Fruit fly (Drosophila melanogaster) whole organism, adult: Measurements from ENCODE around the gene CG1265.

Experiments used
- CG11617 ChIP-seq: fragments of 200-800 bp; sonication (Bioruptor generic); optimal IDR thresholded peaks from 2 replicates; lab custom pipeline; 2017; ENCODE audit warnings: mild to moderate bottlenecking, missing biosample characterization, missing genetic modification reagents, missing genetic modification characterization
- CG12768 ChIP-seq: fragments of 200-800 bp; sonication (Bioruptor generic); optimal IDR thresholded peaks from 2 replicates; lab custom pipeline; 2017; ENCODE audit warnings: missing biosample characterization, missing genetic modification characterization, mild to moderate bottlenecking, moderate library complexity, missing genetic modification reagents
- CG14711 ChIP-seq: fragments of 200-800 bp; sonication (Bioruptor generic); optimal IDR thresholded peaks from 2 replicates; lab custom pipeline; 2018; ENCODE audit warnings: missing biosample characterization, mild to moderate bottlenecking, missing genetic modification characterization, moderate library complexity
- CG1620 ChIP-seq: fragments of 200-800 bp; sonication (Bioruptor generic); optimal IDR thresholded peaks from 2 replicates; lab custom pipeline; 2016; ENCODE audit warnings: missing biosample characterization, missing genetic modification characterization
- CG33017 ChIP-seq: fragments of 200-800 bp; sonication (Bioruptor generic); optimal IDR thresholded peaks from 2 replicates; lab custom pipeline; 2018; ENCODE audit warnings: missing biosample characterization, mild to moderate bottlenecking, missing genetic modification characterization, moderate library complexity
- CG5204 ChIP-seq: fragments of 200-800 bp; sonication (Bioruptor generic); optimal IDR thresholded peaks from 2 replicates; lab custom pipeline; 2016; ENCODE audit warnings: missing biosample characterization, missing genetic modification characterization
- CG7045 ChIP-seq: fragments of 200-800 bp; sonication (Bioruptor generic); optimal IDR thresholded peaks from 2 replicates; lab custom pipeline; 2017; ENCODE audit warnings: missing biosample characterization, mild to moderate bottlenecking, missing genetic modification characterization
- CG7101 ChIP-seq: fragments of 200-800 bp; sonication (Bioruptor generic); optimal IDR thresholded peaks from 2 replicates; lab custom pipeline; 2018; ENCODE audit warnings: missing biosample characterization, mild to moderate bottlenecking, missing genetic modification characterization, moderate library complexity
- Clk ChIP-seq: fragments of 200-800 bp; sonication (Bioruptor generic); optimal IDR thresholded peaks from 2 replicates; lab custom pipeline; 2017; ENCODE audit warnings: missing biosample characterization, missing genetic modification characterization
- Crg-1 ChIP-seq: fragments of 200-800 bp; sonication (Bioruptor generic); optimal IDR thresholded peaks from 2 replicates; lab custom pipeline; 2016; ENCODE audit warnings: missing biosample characterization, missing genetic modification characterization
- Hr96 ChIP-seq: fragments of 200-800 bp; sonication (Bioruptor generic); optimal IDR thresholded peaks from 2 replicates; lab custom pipeline; 2016; ENCODE audit warnings: missing biosample characterization, missing genetic modification characterization
- Mnt ChIP-seq: fragments of 200-800 bp; sonication (Bioruptor generic); optimal IDR thresholded peaks from 2 replicates; lab custom pipeline; 2016; ENCODE audit warnings: missing biosample characterization, mild to moderate bottlenecking, missing genetic modification characterization
- bab1 ChIP-seq: fragments of 200-800 bp; sonication (Bioruptor generic); optimal IDR thresholded peaks from 3 replicates; lab custom pipeline; 2019; ENCODE audit warnings: missing biosample characterization, mild to moderate bottlenecking, missing genetic modification characterization, moderate library complexity
- cic ChIP-seq: fragments of 200-800 bp; sonication (Bioruptor generic); optimal IDR thresholded peaks from 2 replicates; lab custom pipeline; 2017; ENCODE audit warnings: missing biosample characterization, mild to moderate bottlenecking, missing genetic modification characterization, moderate library complexity
- cnc ChIP-seq, 2 experiments: fragments of >200 bp; optimal IDR thresholded peaks; 2 replicates each; lab custom pipeline; 2017
- kay ChIP-seq: fragments of 200-800 bp; sonication (Bioruptor generic); peaks from one replicate; lab custom pipeline; 2016; ENCODE audit warnings: missing biosample characterization, missing genetic modification characterization, borderline replicate concordance
- ovo ChIP-seq: fragments of 200-800 bp; sonication (Bioruptor generic); optimal IDR thresholded peaks from 2 replicates; lab custom pipeline; 2016; ENCODE audit warnings: missing biosample characterization, missing genetic modification characterization
- pad ChIP-seq: fragments of 200-800 bp; sonication (Bioruptor generic); optimal IDR thresholded peaks from 3 replicates; lab custom pipeline; 2017; ENCODE audit warnings: missing biosample characterization, missing genetic modification characterization, mild to moderate bottlenecking, moderate library complexity, missing genetic modification reagents
- tj ChIP-seq: fragments of 200-800 bp; sonication (Bioruptor generic); optimal IDR thresholded peaks from 3 replicates; lab custom pipeline; 2017; ENCODE audit warnings: missing biosample characterization, mild to moderate bottlenecking, missing genetic modification characterization, moderate library complexity
- toe ChIP-seq: fragments of 200-800 bp; sonication (Bioruptor generic); optimal IDR thresholded peaks from 2 replicates; lab custom pipeline; 2016; ENCODE audit warnings: missing biosample characterization, missing genetic modification characterization

The CG1265 gene

DNA sequence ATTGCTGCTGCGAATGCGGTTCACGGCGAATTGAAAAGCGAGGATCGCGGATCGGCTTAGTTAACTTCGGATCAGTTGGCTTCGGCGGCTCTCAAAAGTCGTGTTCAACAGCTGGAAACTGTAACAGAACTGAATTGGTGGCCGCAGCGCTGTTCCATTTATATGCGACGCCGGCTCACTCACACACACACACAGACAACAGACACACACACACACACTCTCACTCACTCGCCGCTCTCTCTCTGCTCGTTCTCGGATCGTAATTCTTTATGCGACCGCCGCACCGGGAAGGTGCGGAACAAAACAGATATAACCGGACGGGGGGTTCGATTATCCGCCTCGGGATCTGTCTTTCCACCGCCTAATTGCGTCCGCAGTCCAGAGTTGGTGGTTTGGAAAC is 27.4 kb upstream of the CG1265 start, which contains the start of gene CG46460:
Gene CG46460, minus strand, starts transcription at position 139 of the 400 bp plus-strand sequence.
- peak; percentile 25 for TF ChIP-seq tj (GFP tag; lab: Kevin White, UChicago)
- no peak for TF ChIP-seq CG5204
- TF ChIP-seq Crg-1 (GFP tag; lab: Kevin White, UChicago), result no peak
- peak; percentile 15 for TF ChIP-seq Clk (GFP tag; lab: Kevin White, UChicago)
- peak; percentile 18 for TF ChIP-seq cic
- peak; percentile 48 for TF ChIP-seq Hr96 (GFP tag; lab: Kevin White, UChicago)
- peak; percentile 3 for TF ChIP-seq bab1 (GFP tag; lab: Kevin White, UChicago)

DNA sequence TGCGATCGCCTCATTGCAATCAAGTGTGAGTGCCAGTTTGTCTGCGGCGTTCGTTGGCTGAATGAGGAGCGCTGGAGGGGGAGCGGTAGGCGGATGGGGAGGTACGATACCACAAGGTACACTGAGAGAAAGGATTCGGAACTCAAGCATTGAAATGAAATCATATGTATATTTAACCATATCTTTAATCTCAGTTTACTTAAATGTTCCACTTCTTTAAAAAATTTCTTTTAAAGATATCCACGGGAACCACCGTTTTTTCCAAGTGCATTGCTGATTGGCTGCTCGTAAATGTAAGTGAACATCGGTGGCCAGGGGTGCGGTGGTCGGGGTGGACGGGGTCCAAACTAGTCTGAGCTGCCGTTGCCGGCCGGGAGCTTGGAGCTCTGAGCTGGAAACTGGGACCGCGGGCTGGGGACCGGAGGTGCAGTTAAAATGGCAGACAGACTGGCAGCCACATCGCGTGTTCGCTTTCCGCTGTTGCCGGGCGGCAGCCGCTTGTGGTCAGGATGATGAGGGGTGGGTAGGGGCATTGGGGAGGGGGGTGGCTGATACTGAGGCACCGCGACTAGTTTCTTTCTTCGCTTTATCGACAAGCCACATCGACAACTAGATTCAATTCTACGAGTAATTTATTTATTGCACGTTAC is 26.3 kb upstream of the CG1265 start:
- peak; percentile 54 for TF ChIP-seq CG1620 (GFP tag; lab: Kevin White, UChicago)
- TF ChIP-seq CG7045, result peak; percentile 85
- peak; percentile 26 for TF ChIP-seq cic
- TF ChIP-seq toe (GFP tag; lab: Kevin White, UChicago), result peak; percentile 86
- TF ChIP-seq CG12768 (GFP tag; lab: Kevin White, UChicago), result peak; percentile 91
- peak; percentile 65 for TF ChIP-seq CG14711 (tag; lab: Kevin White, UChicago)
- TF ChIP-seq CG7101 (tag; lab: Kevin White, UChicago), result peak; percentile 81
- peak; percentile 53 for TF ChIP-seq pad (GFP tag; lab: Kevin White, UChicago)
- TF ChIP-seq tj (GFP tag; lab: Kevin White, UChicago), result peak; percentile 47
- TF ChIP-seq Crg-1 (GFP tag; lab: Kevin White, UChicago), result no peak
- no peak for TF ChIP-seq cnc (optimal IDR thresholded peaks at IDR 0.05; lab: Kevin White, UChicago)
- peak; percentile 27 for TF ChIP-seq bab1 (GFP tag; lab: Kevin White, UChicago)
- TF ChIP-seq kay (GFP tag; lab: Kevin White, UChicago), result no peak
- peak; percentile 60 for TF ChIP-seq CG11617 (GFP tag; lab: Kevin White, UChicago)
- peak; percentile 79 for TF ChIP-seq Hr96 (GFP tag; lab: Kevin White, UChicago)
- TF ChIP-seq CG33017, result peak; percentile 85
- TF ChIP-seq CG5204, result peak; percentile 86
- no peak for TF ChIP-seq Mnt
- no peak for TF ChIP-seq ovo
- peak; percentile 73 for TF ChIP-seq Clk (GFP tag; lab: Kevin White, UChicago)

DNA sequence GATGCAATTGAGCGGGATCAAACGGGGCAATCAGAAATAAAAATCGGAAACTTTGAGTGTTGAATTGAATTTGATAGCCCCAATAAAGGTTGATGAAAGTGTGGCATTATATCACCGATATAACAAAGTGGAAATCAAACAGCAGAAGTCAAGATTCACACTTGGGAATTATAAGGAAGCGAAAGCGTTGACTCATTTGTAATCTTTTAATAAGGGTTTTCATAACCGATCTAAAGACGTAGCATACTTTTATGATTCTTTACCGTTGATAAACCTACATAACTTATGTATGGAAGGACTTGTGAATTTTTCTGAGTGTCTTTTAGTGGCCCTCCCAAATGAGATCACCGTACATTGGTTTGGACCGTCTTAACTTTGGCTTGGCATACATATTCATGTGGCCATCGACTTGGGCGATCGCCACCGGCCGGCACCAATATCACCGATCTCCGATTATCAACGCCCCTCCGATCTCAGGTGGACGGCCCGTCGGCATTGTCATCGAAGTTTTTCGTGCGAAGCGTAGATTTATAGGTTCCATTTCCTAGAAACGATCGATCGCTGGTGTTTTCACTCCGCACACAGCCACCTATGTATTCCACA is 25.1 kb upstream of the CG1265 start:
- TF ChIP-seq ovo (no peak), cic (no peak), bab1 (GFP tag; lab: Kevin White, UChicago) (no peak), cnc (optimal IDR thresholded peaks at IDR 0.05; lab: Kevin White, UChicago) (no peak), pad (GFP tag; lab: Kevin White, UChicago) (no peak), CG7045 (no peak), toe (GFP tag; lab: Kevin White, UChicago) (no peak), Clk (GFP tag; lab: Kevin White, UChicago) (no peak), CG11617 (GFP tag; lab: Kevin White, UChicago) (no peak), CG33017 (no peak), tj (GFP tag; lab: Kevin White, UChicago) (no peak), CG7101 (tag; lab: Kevin White, UChicago) (no peak), Mnt (no peak), CG12768 (GFP tag; lab: Kevin White, UChicago) (no peak), Hr96 (GFP tag; lab: Kevin White, UChicago) (no peak), CG1620 (GFP tag; lab: Kevin White, UChicago) (no peak)

DNA sequence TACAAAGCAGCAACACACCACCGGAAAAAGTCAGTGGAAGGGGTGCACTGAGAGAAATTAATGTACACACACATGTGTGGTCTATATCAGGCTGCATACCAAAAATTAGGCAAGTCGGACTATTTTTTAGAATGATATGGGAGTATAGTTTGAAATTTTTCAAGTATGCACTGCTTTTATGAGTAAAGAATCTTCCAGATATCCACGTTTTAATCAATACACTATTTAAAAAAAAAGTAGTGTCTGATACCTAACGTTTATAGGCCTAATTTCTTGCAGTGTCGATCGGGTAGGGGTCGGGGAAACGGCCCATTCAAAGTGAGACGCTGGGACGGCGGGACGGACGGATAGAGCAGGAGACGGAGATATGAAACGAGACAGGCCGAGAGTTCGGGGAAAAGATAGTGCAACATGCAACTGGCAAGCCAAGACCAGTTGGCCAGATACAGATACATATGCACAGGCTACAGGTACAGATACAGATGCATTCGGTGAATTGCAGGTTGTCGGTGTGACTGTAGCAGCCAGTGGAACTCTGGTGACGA is 24.1 kb upstream of the CG1265 start:
- TF ChIP-seq CG12768 (GFP tag; lab: Kevin White, UChicago) (no peak), toe (GFP tag; lab: Kevin White, UChicago) (no peak), Crg-1 (GFP tag; lab: Kevin White, UChicago) (no peak), kay (GFP tag; lab: Kevin White, UChicago) (no peak), Clk (GFP tag; lab: Kevin White, UChicago) (no peak), CG14711 (tag; lab: Kevin White, UChicago) (no peak), bab1 (GFP tag; lab: Kevin White, UChicago) (peak; percentile 2), CG1620 (GFP tag; lab: Kevin White, UChicago) (no peak), CG33017 (no peak), Mnt (no peak), CG5204 (no peak), CG11617 (GFP tag; lab: Kevin White, UChicago) (no peak), pad (GFP tag; lab: Kevin White, UChicago) (peak; percentile 12), tj (GFP tag; lab: Kevin White, UChicago) (peak; percentile 3), CG7045 (no peak), Hr96 (GFP tag; lab: Kevin White, UChicago) (peak; percentile 43), cnc (optimal IDR thresholded peaks at IDR 0.05; lab: Kevin White, UChicago) (no peak), CG7101 (tag; lab: Kevin White, UChicago) (peak; percentile 4), cic (no peak), ovo (no peak)

DNA sequence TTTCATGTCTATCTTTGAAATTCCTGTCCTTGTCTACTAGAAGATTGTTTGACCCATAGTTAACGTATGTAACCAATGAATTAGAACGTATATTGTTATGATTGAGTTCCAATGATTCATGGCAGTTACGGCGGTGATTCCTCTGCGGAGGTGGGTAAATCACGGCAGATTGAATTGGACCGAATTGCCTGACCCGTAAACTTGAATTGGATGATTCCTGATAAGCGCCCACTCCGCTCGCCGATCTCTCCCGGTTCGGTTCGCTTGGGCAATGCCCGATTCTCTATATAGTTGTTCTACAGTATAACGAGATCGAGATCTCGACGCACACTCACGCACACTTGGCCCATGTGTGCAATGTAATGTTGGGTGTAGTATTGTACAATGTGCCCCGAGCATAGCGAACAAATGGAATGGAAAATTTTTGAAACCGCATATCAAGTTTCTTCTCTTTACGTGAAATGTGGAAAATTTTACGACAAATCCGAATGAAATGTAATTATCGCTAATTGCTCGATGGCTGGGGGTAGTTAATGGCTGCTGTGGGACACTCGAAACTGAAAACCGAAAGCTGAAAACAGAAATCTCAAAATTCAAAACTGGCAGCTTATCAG is 23.1 kb upstream of the CG1265 start:
- TF ChIP-seq CG12768 (GFP tag; lab: Kevin White, UChicago), result no peak
- no peak for TF ChIP-seq kay (GFP tag; lab: Kevin White, UChicago)
- TF ChIP-seq CG1620 (GFP tag; lab: Kevin White, UChicago), result no peak
- TF ChIP-seq CG7101 (tag; lab: Kevin White, UChicago), result no peak
- no peak for TF ChIP-seq ovo
- TF ChIP-seq cnc (optimal IDR thresholded peaks at IDR 0.05; lab: Kevin White, UChicago), result no peak
- no peak for TF ChIP-seq Clk (GFP tag; lab: Kevin White, UChicago)
- TF ChIP-seq cic, result no peak
- no peak for TF ChIP-seq CG7045
